Worm (Caenorhabditis elegans) whole organism, young adult: ENCODE measurements around the gene nos-1.

ENCODE experiments used
- let-526 ChIP-seq: fragments of 200-800 bp; sonication (Bioruptor generic); IDR thresholded peaks from 2 replicates; pipeline ENCODE4 v1.3.6; 2022; ENCODE audit warnings: missing genetic modification reagents, missing genetic modification characterization, missing compliant biosample characterization
- lir-1 ChIP-seq: fragments of 200-800 bp; sonication (Bioruptor generic); conservative IDR thresholded peaks from 2 replicates; pipeline ENCODE4 v1.3.6; 2022; ENCODE audit warnings: missing genetic modification reagents, missing genetic modification characterization, missing compliant biosample characterization
- ztf-25 ChIP-seq: fragments of 200-800 bp; sonication (Bioruptor generic); IDR thresholded peaks from 2 replicates; pipeline ENCODE4 v1.3.6; 2022; ENCODE audit warnings: missing genetic modification reagents, missing genetic modification characterization, missing compliant biosample characterization

- TF ChIP-seq ztf-25 (GFP tag; lab: Robert Waterston, UW) = no peak
- no peak for TF ChIP-seq let-526
- TF ChIP-seq lir-1 (GFP tag; lab: Robert Waterston, UW) = no peak
Observed at ce11 chrII:10932305-10932704, 20.7 kb downstream of the nos-1 start.
